Worm (Caenorhabditis elegans) whole organism, midembryonic: Measurements from ENCODE around the gene unc-39.

Experiments
- med-1 ChIP-seq: sonication (generic microtip); optimal IDR thresholded peaks from 2 replicates; lab custom pipeline; 2017; ENCODE audit warnings: missing genetic modification characterization, mild to moderate bottlenecking, missing compliant biosample characterization, antibody characterized with exemption, missing genetic modification reagents; ENCODE audit not compliant: insufficient read depth
- ref-1 ChIP-seq: fragments of 200-800 bp; sonication (Bioruptor generic); conservative IDR thresholded peaks from 2 replicates; pipeline ENCODE4 v1.3.6; 2022; ENCODE audit warnings: missing genetic modification reagents, missing genetic modification characterization, missing compliant biosample characterization
- ztf-29 ChIP-seq: fragments of 200-800 bp; sonication (Bioruptor generic); IDR thresholded peaks from 2 replicates; pipeline ENCODE4 v1.3.6; 2022; ENCODE audit warnings: missing genetic modification reagents, missing genetic modification characterization, missing compliant biosample characterization

DNA sequence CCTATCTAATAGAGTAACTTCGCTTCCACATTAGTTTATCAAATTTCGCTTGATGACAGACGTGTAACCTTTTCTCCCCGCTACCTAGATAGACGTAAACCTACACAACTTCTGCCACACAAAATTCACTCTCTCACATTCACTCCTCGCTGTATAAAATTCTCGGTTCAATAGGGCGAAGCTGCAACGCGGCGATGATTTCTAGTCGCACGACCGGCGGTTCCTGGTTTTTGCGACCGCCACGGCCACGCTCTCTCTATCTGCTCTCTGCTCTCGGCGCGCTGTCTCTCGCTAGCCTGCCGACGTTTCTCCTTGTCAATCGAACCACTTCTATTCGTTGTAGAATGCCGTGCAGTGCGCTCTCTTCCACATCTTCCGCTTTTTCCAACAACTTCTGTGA is 21.9 kb upstream of the unc-39 start:
- no peak for TF ChIP-seq med-1 (GFP tag; lab: Kevin White, UChicago)
- no peak for TF ChIP-seq ref-1
- no peak for TF ChIP-seq ztf-29
